Fruit fly (Drosophila melanogaster): ENCODE results near the gene nyo.

nyo gene

dm6 chr3R:31603655-31604054 is 60.8 kb downstream of the nyo start (continued):
- TF ChIP-seq Hey (tag; optimal IDR thresholded peaks at IDR 0.05) (peak; percentile 34), CG3281 (GFP tag; optimal IDR thresholded peaks at IDR 0.05) (peak; percentile 32), sug (tag; optimal IDR thresholded peaks at IDR 0.05) (no peak), H2.0 (GFP tag; IDR thresholded peaks at IDR 0.05) (no peak), CG8290 (GFP tag; optimal IDR thresholded peaks at IDR 0.05) (no peak), CG8290 (tag; optimal IDR thresholded peaks at IDR 0.05) (peak in 1 of 2 experiments; percentile 31), CG43689 (GFP tag; IDR thresholded peaks at IDR 0.05) (no peak), CG10147 (GFP tag; optimal IDR thresholded peaks at IDR 0.05) (peak; percentile 24), CG17912 (GFP tag; optimal IDR thresholded peaks at IDR 0.05) (no peak), pfk (GFP tag; optimal IDR thresholded peaks at IDR 0.05) (peak; percentile 44), CG15514 (GFP tag; optimal IDR thresholded peaks at IDR 0.05) (peak; percentile 17), YL-1 (GFP tag; optimal IDR thresholded peaks at IDR 0.05) (no peak), Hmr (GFP tag; optimal IDR thresholded peaks at IDR 0.05) (peak; percentile 33), Side (GFP tag; optimal IDR thresholded peaks at IDR 0.05) (peak; percentile 33), CG12219 (GFP tag; optimal IDR thresholded peaks at IDR 0.05) (peak; percentile 4), CG17568 (GFP tag; optimal IDR thresholded peaks at IDR 0.05) (peak; percentile 41), CG13894 (tag; optimal IDR thresholded peaks at IDR 0.05) (peak; percentile 15), ssp (GFP tag; IDR thresholded peaks at IDR 0.05) (no peak), nau (GFP tag; optimal IDR thresholded peaks at IDR 0.05) (peak; percentile 28), CG10654 (GFP tag; optimal IDR thresholded peaks at IDR 0.05) (no peak), CG8924 (tag; optimal IDR thresholded peaks at IDR 0.05) (no peak), CG8089 (GFP tag; optimal IDR thresholded peaks at IDR 0.05) (no peak), twi (tag; optimal IDR thresholded peaks at IDR 0.05) (peak; percentile 86), CG14860 (GFP tag; IDR thresholded peaks at IDR 0.05; ENCODE audit: partially characterized antibody) (no peak), CG17361 (GFP tag; IDR thresholded peaks at IDR 0.05) (no peak), CG6689 (GFP tag; IDR thresholded peaks at IDR 0.05) (no peak), MTF-1 (GFP tag; optimal IDR thresholded peaks at IDR 0.05; ENCODE audit: borderline replicate concordance) (peak; percentile 17), CG7357 (GFP tag; IDR thresholded peaks at IDR 0.05) (no peak), bsh (GFP tag; optimal IDR thresholded peaks at IDR 0.05) (peak in 1 of 2 experiments; percentile 23), HmgD (GFP tag; optimal IDR thresholded peaks at IDR 0.05) (no peak), knrl (GFP tag; IDR thresholded peaks at IDR 0.05; ENCODE audit: partially characterized antibody) (no peak), mirr (GFP tag; optimal IDR thresholded peaks at IDR 0.05) (peak; percentile 17), kni (GFP tag; optimal IDR thresholded peaks at IDR 0.05) (peak; percentile 21)

- TF ChIP-seq Eip74EF (GFP tag; optimal IDR thresholded peaks at IDR 0.05) = peak in 1 of 2 experiments; percentile 83
- no peak for TF ChIP-seq CG15269 (tag; optimal IDR thresholded peaks at IDR 0.05)
- TF ChIP-seq lilli (GFP tag; optimal IDR thresholded peaks at IDR 0.05) = peak; percentile 10
- no peak for TF ChIP-seq CG17568 (GFP tag; optimal IDR thresholded peaks at IDR 0.05)
- peak; percentile 62 for TF ChIP-seq gcm (GFP tag; optimal IDR thresholded peaks at IDR 0.05)
- peak; percentile 90 for TF ChIP-seq chinmo (GFP tag; IDR thresholded peaks at IDR 0.05; ENCODE audit: partially characterized antibody)
- peak in 1 of 2 experiments; percentile 95 for TF ChIP-seq Hr78 (GFP tag; optimal IDR thresholded peaks at IDR 0.05)
- TF ChIP-seq CG8281 (tag; optimal IDR thresholded peaks at IDR 0.05) = peak; percentile 60
- TF ChIP-seq CG14667 (GFP tag; IDR thresholded peaks at IDR 0.05) = no peak
- no peak for TF ChIP-seq tx (GFP tag; optimal IDR thresholded peaks at IDR 0.05)
- peak; percentile 72 for TF ChIP-seq ftz-f1 (GFP tag; optimal IDR thresholded peaks at IDR 0.05)
- TF ChIP-seq CG11398 (GFP tag; optimal IDR thresholded peaks at IDR 0.05) = no peak
- no peak for TF ChIP-seq Deaf1 (tag; optimal IDR thresholded peaks at IDR 0.05)
- TF ChIP-seq kni (GFP tag; optimal IDR thresholded peaks at IDR 0.05) = no peak
- TF ChIP-seq Med (GFP tag) = peak; percentile 72
- TF ChIP-seq CG17328 (GFP tag; IDR thresholded peaks at IDR 0.05) = no peak
- TF ChIP-seq sd (tag; optimal IDR thresholded peaks at IDR 0.05) = peak; percentile 44
- TF ChIP-seq slbo (GFP tag; IDR thresholded peaks at IDR 0.05) = peak; percentile 36; the same call in 1 of the 2 replicates
Measured at dm6 chr3R:31604409-31605116, 61.7 kb downstream of the nyo start.

Measured in whole organism, embryonic.